Fruit fly (Drosophila melanogaster): ENCODE measurements around the gene mRpL36.

mRpL36 gene

DNA sequence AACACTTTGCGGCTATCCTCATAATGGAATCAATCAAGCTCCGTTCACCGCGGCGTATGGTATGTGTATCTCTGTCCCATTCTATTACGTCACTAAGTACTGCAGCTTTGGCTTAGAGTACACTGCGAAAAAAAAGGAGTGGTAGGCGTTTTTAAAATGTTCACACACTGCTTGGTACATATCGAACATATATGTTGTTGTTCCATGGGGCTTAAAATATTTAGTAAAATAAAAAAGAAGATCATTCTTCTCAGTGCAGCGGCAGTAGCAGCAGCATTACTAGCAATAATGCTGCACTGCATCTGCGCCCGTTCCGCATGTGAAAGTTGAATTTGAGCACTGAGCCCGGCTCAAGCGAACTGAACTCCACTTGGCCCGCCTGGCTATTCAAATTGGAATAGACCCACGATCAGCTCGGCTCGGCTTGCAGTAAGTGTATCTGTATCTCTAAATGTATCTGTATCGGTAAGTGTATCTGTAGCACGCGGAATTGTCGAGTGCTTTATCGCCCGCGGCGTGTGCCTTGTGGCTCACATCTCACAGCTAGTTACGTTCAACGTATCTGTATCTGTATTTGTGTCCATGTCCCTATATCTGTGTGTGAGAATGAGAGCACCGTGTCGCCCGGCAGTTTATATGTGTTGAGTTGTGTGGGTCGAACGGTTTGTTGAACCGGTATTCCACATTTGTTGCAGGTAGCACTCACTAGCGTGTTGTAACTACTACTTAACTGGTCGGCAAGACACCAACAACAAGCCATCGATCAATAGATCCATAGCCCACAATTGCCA is 28.5 kb upstream of the mRpL36 start:
- TF ChIP-seq esn (GFP tag; optimal IDR thresholded peaks at IDR 0.05) (peak; percentile 46), achi (GFP tag; optimal IDR thresholded peaks at IDR 0.05) (peak; percentile 87), eg (GFP tag; IDR thresholded peaks at IDR 0.05) (peak; percentile 96), topi (GFP tag; optimal IDR thresholded peaks at IDR 0.05) (peak; percentile 62), Sox14 (GFP tag; optimal IDR thresholded peaks at IDR 0.05) (peak; percentile 78), CG8119 (GFP tag; IDR thresholded peaks at IDR 0.05) (peak; percentile 95), Ets21C (GFP tag; optimal IDR thresholded peaks at IDR 0.05) (no peak), Blimp-1 (GFP tag; optimal IDR thresholded peaks at IDR 0.05) (no peak), spab (GFP tag; optimal IDR thresholded peaks at IDR 0.05) (peak; percentile 53), CG6854 (GFP tag; optimal IDR thresholded peaks at IDR 0.05) (no peak), CG7368 (GFP tag; optimal IDR thresholded peaks at IDR 0.05) (peak; percentile 72), CG6808 (GFP tag; optimal IDR thresholded peaks at IDR 0.05) (peak; percentile 47), svp (GFP tag) (no peak), Hr39 (GFP tag; optimal IDR thresholded peaks at IDR 0.05) (peak; percentile 48), cyc (GFP tag; optimal IDR thresholded peaks at IDR 0.05) (peak; percentile 50), fd59A (GFP tag; optimal IDR thresholded peaks at IDR 0.05) (peak; percentile 65), Ets96B (tag; optimal IDR thresholded peaks at IDR 0.05) (peak; percentile 52), fkh (GFP tag; optimal IDR thresholded peaks at IDR 0.05) (no peak), lz (GFP tag; optimal IDR thresholded peaks at IDR 0.05) (peak; percentile 51), Eip75B (GFP tag; optimal IDR thresholded peaks at IDR 0.05) (peak; percentile 64), dac (GFP tag; optimal IDR thresholded peaks at IDR 0.05) (peak; percentile 83), Lpt (GFP tag; optimal IDR thresholded peaks at IDR 0.05) (peak; percentile 91), CG10631 (GFP tag; optimal IDR thresholded peaks at IDR 0.05) (peak; percentile 80), CG11902 (GFP tag; optimal IDR thresholded peaks at IDR 0.05) (peak; percentile 52), CG31627 (GFP tag; optimal IDR thresholded peaks at IDR 0.05) (peak; percentile 46), dsx (GFP tag; optimal IDR thresholded peaks at IDR 0.05; ENCODE audit: poor library complexity, severe bottlenecking) (peak; percentile 2), fd85E (GFP tag; optimal IDR thresholded peaks at IDR 0.05) (no peak), Sox15 (GFP tag; optimal IDR thresholded peaks at IDR 0.05) (peak; percentile 56), CG3919 (GFP tag; optimal IDR thresholded peaks at IDR 0.05) (peak; percentile 89), Hr4 (GFP tag; optimal IDR thresholded peaks at IDR 0.05) (peak; percentile 96), Eip93F (GFP tag; optimal IDR thresholded peaks at IDR 0.05) (no peak), Smox (GFP tag; optimal IDR thresholded peaks at IDR 0.05) (peak; percentile 29), CG6163 (GFP tag; IDR thresholded peaks at IDR 0.05) (peak; percentile 94), ss (GFP tag; optimal IDR thresholded peaks at IDR 0.05) (peak in 1 of 2 experiments; percentile 55), Sox102F (GFP tag; optimal IDR thresholded peaks at IDR 0.05) (peak; percentile 47), Hr38 (GFP tag; optimal IDR thresholded peaks at IDR 0.05) (peak; percentile 63), net (GFP tag; optimal IDR thresholded peaks at IDR 0.05) (peak; percentile 90), Eip78C (GFP tag) (peak; percentile 96), CG11294 (GFP tag; IDR thresholded peaks at IDR 0.05) (peak; percentile 92), CG4318 (GFP tag; optimal IDR thresholded peaks at IDR 0.05) (peak; percentile 88), OdsH (GFP tag; optimal IDR thresholded peaks at IDR 0.05) (peak; percentile 90), Gug (GFP tag; IDR thresholded peaks at IDR 0.05) (peak; percentile 89), CG1621 (tag; optimal IDR thresholded peaks at IDR 0.05) (no peak), CG9139 (GFP tag; optimal IDR thresholded peaks at IDR 0.05) (no peak), pdm3 (GFP tag; optimal IDR thresholded peaks at IDR 0.05) (peak; percentile 88), CG10669 (GFP tag; optimal IDR thresholded peaks at IDR 0.05) (peak; percentile 54), CG15336 (GFP tag; IDR thresholded peaks at IDR 0.05) (peak; percentile 97), acj6 (GFP tag; optimal IDR thresholded peaks at IDR 0.05) (peak; percentile 81), CG8632 (GFP tag; optimal IDR thresholded peaks at IDR 0.05) (peak; percentile 63), CG16779 (tag; optimal IDR thresholded peaks at IDR 0.05) (peak; percentile 54), salr (GFP tag; optimal IDR thresholded peaks at IDR 0.05) (peak; percentile 13 to 90)

Data from whole organism, prepupa.